Worm (Caenorhabditis elegans) whole organism, L2 larva: Measurements from ENCODE around the gene F48G7.7.
A peak's percentile ranks its signal among the peaks of the same experiment; 100 is the strongest.

Experiments used
- C34F6.9 ChIP-seq: fragments of 150-350 bp; optimal IDR thresholded peaks from 2 replicates; lab custom pipeline; 2014; ENCODE audit warnings: missing biosample characterization, missing genetic modification characterization
- F13H6.1 ChIP-seq: sonication (generic microtip); optimal IDR thresholded peaks from 2 replicates; lab custom pipeline; 2016; ENCODE audit warnings: missing genetic modification characterization, missing compliant biosample characterization
- R02D3.7 ChIP-seq: fragments of 150-350 bp; optimal IDR thresholded peaks from 2 replicates; lab custom pipeline; 2014; ENCODE audit warnings: missing biosample characterization, missing genetic modification characterization
- Y55F3AM.14 ChIP-seq: fragments of 200-800 bp; sonication (Bioruptor generic); optimal IDR thresholded peaks from 2 replicates; lab custom pipeline; 2018; ENCODE audit warnings: mild to moderate bottlenecking, missing genetic modification characterization, missing compliant biosample characterization
- ZK546.5 ChIP-seq: sonication (generic microtip); optimal IDR thresholded peaks from 2 replicates; lab custom pipeline; 2017; ENCODE audit warnings: missing biosample characterization, missing genetic modification characterization
- aly-2 ChIP-seq: fragments of 150-350 bp; optimal IDR thresholded peaks from 2 replicates; lab custom pipeline; 2014; ENCODE audit warnings: missing biosample characterization, missing genetic modification characterization
- blmp-1 ChIP-seq: sonication (generic microtip); optimal IDR thresholded peaks from 2 replicates; lab custom pipeline; 2017; ENCODE audit warnings: missing genetic modification characterization, mild to moderate bottlenecking, missing compliant biosample characterization, antibody characterized with exemption, moderate library complexity; ENCODE audit not compliant: insufficient read depth
- ceh-16 ChIP-seq: fragments of 150-350 bp; optimal IDR thresholded peaks from 2 replicates; lab custom pipeline; 2014; ENCODE audit warnings: missing biosample characterization, missing genetic modification characterization
- crh-2 ChIP-seq: sonication (generic microtip); optimal IDR thresholded peaks from 2 replicates; lab custom pipeline; 2017; ENCODE audit warnings: missing biosample characterization, missing genetic modification characterization
- dmd-4 ChIP-seq: sonication (generic microtip); optimal IDR thresholded peaks from 2 replicates; lab custom pipeline; 2017; ENCODE audit warnings: missing biosample characterization, missing genetic modification characterization
- egl-27 ChIP-seq: sonication (generic microtip); optimal IDR thresholded peaks from 3 replicates; lab custom pipeline; 2017; ENCODE audit warnings: missing biosample characterization, missing genetic modification reagents, missing genetic modification characterization
- elt-1 ChIP-seq: fragments of 150-350 bp; optimal IDR thresholded peaks from 2 replicates; lab custom pipeline; 2014; ENCODE audit warnings: missing biosample characterization, missing genetic modification characterization
- elt-3 ChIP-seq: sonication (generic microtip); optimal IDR thresholded peaks from 2 replicates; lab custom pipeline; 2017; ENCODE audit warnings: missing biosample characterization, missing genetic modification characterization
- fos-1 ChIP-seq: fragments of 150-350 bp; optimal IDR thresholded peaks from 2 replicates; lab custom pipeline; 2014; ENCODE audit warnings: missing biosample characterization, missing genetic modification characterization
- lin-11 ChIP-seq: fragments of 150-350 bp; sonication (generic microtip); optimal IDR thresholded peaks from 2 replicates; lab custom pipeline; 2014; ENCODE audit warnings: missing biosample characterization, missing genetic modification characterization, inconsistent platforms, mixed read lengths
- lin-13 ChIP-seq: fragments of 150-350 bp; optimal IDR thresholded peaks from 2 replicates; lab custom pipeline; 2014; ENCODE audit warnings: missing biosample characterization, missing genetic modification reagents, missing genetic modification characterization
- lin-39 ChIP-seq: fragments of 150-350 bp; optimal IDR thresholded peaks from 2 replicates; lab custom pipeline; 2014; ENCODE audit warnings: missing biosample characterization, missing genetic modification reagents, missing genetic modification characterization
- mab-5 ChIP-seq: fragments of 150-350 bp; optimal IDR thresholded peaks from 2 replicates; lab custom pipeline; 2014; ENCODE audit warnings: missing biosample characterization, missing genetic modification characterization
- mbf-1 ChIP-seq: sonication (generic microtip); optimal IDR thresholded peaks from 2 replicates; lab custom pipeline; 2017; ENCODE audit warnings: missing biosample characterization, missing genetic modification characterization
- nhr-11 ChIP-seq: fragments of 150-350 bp; optimal IDR thresholded peaks from 2 replicates; lab custom pipeline; 2014; ENCODE audit warnings: missing biosample characterization, missing genetic modification characterization
- nhr-129 ChIP-seq: fragments of 150-350 bp; optimal IDR thresholded peaks from 2 replicates; lab custom pipeline; 2014; ENCODE audit warnings: missing biosample characterization, missing genetic modification characterization
- nhr-21 ChIP-seq: fragments of 150-350 bp; optimal IDR thresholded peaks from 2 replicates; lab custom pipeline; 2014; ENCODE audit warnings: missing biosample characterization, missing genetic modification characterization
- nhr-23 ChIP-seq: fragments of 150-350 bp; optimal IDR thresholded peaks from 2 replicates; lab custom pipeline; 2014; ENCODE audit warnings: missing biosample characterization, missing genetic modification reagents, missing genetic modification characterization
- nhr-237 ChIP-seq: fragments of 150-350 bp; optimal IDR thresholded peaks from 2 replicates; lab custom pipeline; 2014; ENCODE audit warnings: missing biosample characterization, missing genetic modification characterization
- nhr-25 ChIP-seq: fragments of 150-350 bp; sonication (generic microtip); optimal IDR thresholded peaks from 3 replicates; lab custom pipeline; 2014; ENCODE audit warnings: missing biosample characterization, missing genetic modification characterization
- peb-1 ChIP-seq: fragments of 150-350 bp; optimal IDR thresholded peaks from 2 replicates; lab custom pipeline; 2014; ENCODE audit warnings: missing biosample characterization, missing genetic modification characterization
- sma-3 ChIP-seq: sonication (generic microtip); optimal IDR thresholded peaks from 2 replicates; lab custom pipeline; 2016; ENCODE audit warnings: missing genetic modification reagents, missing genetic modification characterization, missing compliant biosample characterization
- sma-9 ChIP-seq, 2 experiments: fragments of 150-350 bp in 1 of 2; sonication (generic microtip) in 1 of 2; optimal IDR thresholded peaks; 2 replicates each; lab custom pipeline; 2014 to 2016; ENCODE audit warnings: missing genetic modification characterization in 2 of 2, mild to moderate bottlenecking in 1 of 2, missing biosample characterization in 1 of 2, missing compliant biosample characterization in 1 of 2, missing genetic modification reagents in 1 of 2, moderate library complexity in 1 of 2
- ztf-1 ChIP-seq: fragments of 200-800 bp; sonication (Bioruptor generic); conservative IDR thresholded peaks from 2 replicates; pipeline ENCODE4 v1.3.6; 2022; ENCODE audit warnings: missing genetic modification characterization, missing compliant biosample characterization
- ztf-11 ChIP-seq: sonication (generic microtip); optimal IDR thresholded peaks from 2 replicates; lab custom pipeline; 2017; ENCODE audit warnings: missing biosample characterization, missing genetic modification characterization
- ztf-4 ChIP-seq: fragments of 150-350 bp; optimal IDR thresholded peaks from 2 replicates; lab custom pipeline; 2014; ENCODE audit warnings: missing biosample characterization, missing genetic modification characterization

The F48G7.7 gene

ce11 chrV:597823-598222 lies 28.4 kb downstream of the F48G7.7 start:
- TF ChIP-seq aly-2 (tag; lab: Kevin White, UChicago): no peak
- no peak for TF ChIP-seq ZK546.5 (tag; lab: Kevin White, UChicago)
- peak; percentile 61 for TF ChIP-seq ceh-16 (tag; lab: Kevin White, UChicago)
- peak; percentile 66 for TF ChIP-seq sma-9 (GFP tag; optimal IDR thresholded peaks at IDR 0.05; lab: Kevin White, UChicago)
- no peak for TF ChIP-seq sma-9 (tag; optimal IDR thresholded peaks at IDR 0.05; lab: Kevin White, UChicago)
- peak; percentile 24 for TF ChIP-seq nhr-25 (tag; lab: Kevin White, UChicago)
- peak; percentile 72 for TF ChIP-seq elt-1 (tag; lab: Kevin White, UChicago)
- TF ChIP-seq ztf-1: no peak
- TF ChIP-seq, all 48 proteins: peak for 4

ce11 chrV:596923-597322 lies 29.3 kb downstream of the F48G7.7 start:
- TF ChIP-seq ceh-16 (tag; lab: Kevin White, UChicago) (peak; percentile 83), sma-3 (GFP tag; lab: Kevin White, UChicago) (no peak), dmd-4 (no peak), elt-1 (tag; lab: Kevin White, UChicago) (peak; percentile 29), sma-9 (GFP tag; optimal IDR thresholded peaks at IDR 0.05; lab: Kevin White, UChicago) (peak; percentile 76), sma-9 (tag; optimal IDR thresholded peaks at IDR 0.05; lab: Kevin White, UChicago) (no peak)

- TF ChIP-seq mbf-1 (tag; lab: Kevin White, UChicago): no peak
- TF ChIP-seq nhr-23 (tag; lab: Kevin White, UChicago): no peak
- TF ChIP-seq ztf-4 (tag; lab: Kevin White, UChicago): no peak
- no peak for TF ChIP-seq nhr-21 (tag; lab: Kevin White, UChicago)
- TF ChIP-seq F13H6.1 (tag; lab: Kevin White, UChicago): no peak
- TF ChIP-seq lin-39: no peak
- no peak for TF ChIP-seq egl-27 (tag; lab: Kevin White, UChicago)
- no peak for TF ChIP-seq nhr-129 (tag; lab: Kevin White, UChicago)
- no peak for TF ChIP-seq nhr-25 (tag; lab: Kevin White, UChicago)
- no peak for TF ChIP-seq C34F6.9 (tag; lab: Kevin White, UChicago)
- no peak for TF ChIP-seq nhr-237 (tag; lab: Kevin White, UChicago)
- TF ChIP-seq blmp-1 (tag; lab: Kevin White, UChicago): no peak
- no peak for TF ChIP-seq ztf-11 (tag; lab: Kevin White, UChicago)
- TF ChIP-seq sma-3 (GFP tag; lab: Kevin White, UChicago): no peak
- TF ChIP-seq nhr-11 (tag; lab: Kevin White, UChicago): no peak
- TF ChIP-seq Y55F3AM.14 (GFP tag; lab: Kevin White, UChicago): no peak
- TF ChIP-seq lin-13 (GFP tag; lab: Kevin White, UChicago): no peak
- TF ChIP-seq fos-1: no peak
- no peak for TF ChIP-seq mab-5
Observed at ce11 chrV:592959-593358, 33.3 kb downstream of the F48G7.7 start, which contains the start of gene ZK488.5. ZK488.5 (plus strand) TSS chrV:593259.

- no peak for TF ChIP-seq R02D3.7 (tag; lab: Kevin White, UChicago)
- TF ChIP-seq nhr-23 (tag; lab: Kevin White, UChicago): no peak
- TF ChIP-seq lin-11 (tag; lab: Kevin White, UChicago): no peak
- no peak for TF ChIP-seq crh-2
- no peak for TF ChIP-seq elt-3 (tag; lab: Kevin White, UChicago)
- TF ChIP-seq nhr-11 (tag; lab: Kevin White, UChicago): no peak
- TF ChIP-seq blmp-1 (tag; lab: Kevin White, UChicago): no peak
- TF ChIP-seq lin-13 (GFP tag; lab: Kevin White, UChicago): no peak
- TF ChIP-seq sma-3 (GFP tag; lab: Kevin White, UChicago): no peak
Observed at ce11 chrV:590182-590581, 36.0 kb downstream of the F48G7.7 start, which contains the start of gene ZK488.6. ZK488.6 (plus strand) TSS chrV:590482.

- TF ChIP-seq ztf-4 (tag; lab: Kevin White, UChicago): no peak
- no peak for TF ChIP-seq ztf-11 (tag; lab: Kevin White, UChicago)
- no peak for TF ChIP-seq peb-1 (tag; lab: Kevin White, UChicago)
- TF ChIP-seq, all 48 proteins: peak for 0
Observed at ce11 chrV:587818-588217, 38.4 kb downstream of the F48G7.7 start, which contains the start of gene K06H6.1. K06H6.1 (plus strand) TSS chrV:588118.
